Fruit fly (Drosophila melanogaster) whole organism, embryonic: ENCODE results near the gene woc.
A peak's percentile ranks its signal among the peaks of the same experiment; 100 is the strongest.

Experiments
- Blimp-1 ChIP-seq: fragments of 200-800 bp; sonication (Bioruptor generic); optimal IDR thresholded peaks from 3 replicates; lab custom pipeline; 2018; ENCODE audit warnings: missing biosample characterization, missing genetic modification characterization, mild to moderate bottlenecking, moderate library complexity, missing genetic modification reagents
- CG10565 ChIP-seq: fragments of 200-800 bp; sonication (Bioruptor generic); optimal IDR thresholded peaks from 3 replicates; lab custom pipeline; 2016; ENCODE audit warnings: missing biosample characterization, mild to moderate bottlenecking, missing genetic modification characterization
- CG11398 ChIP-seq: fragments of 200-800 bp; sonication (Bioruptor generic); optimal IDR thresholded peaks from 2 replicates; lab custom pipeline; 2016; ENCODE audit warnings: missing biosample characterization, missing genetic modification characterization
- CG11504 ChIP-seq: fragments of 200-800 bp; sonication (Bioruptor generic); optimal IDR thresholded peaks from 3 replicates; lab custom pipeline; 2019; ENCODE audit warnings: missing biosample characterization, mild to moderate bottlenecking, missing genetic modification characterization, moderate library complexity
- CG11560 ChIP-seq: fragments of 200-800 bp; sonication (Bioruptor generic); IDR thresholded peaks from 3 replicates; pipeline ENCODE4 v1.3.6; 2022; ENCODE audit warnings: missing biosample characterization, missing genetic modification characterization
- CG12299 ChIP-seq: fragments of 200-800 bp; sonication (Bioruptor generic); optimal IDR thresholded peaks from 2 replicates; lab custom pipeline; 2018; ENCODE audit warnings: missing biosample characterization, mild to moderate bottlenecking, missing genetic modification characterization
- CG1233 ChIP-seq: fragments of 200-800 bp; sonication (Bioruptor generic); optimal IDR thresholded peaks from 4 replicates; lab custom pipeline; 2018; ENCODE audit warnings: missing biosample characterization, mild to moderate bottlenecking, missing genetic modification characterization
- CG14441 ChIP-seq: fragments of 200-800 bp; sonication (Bioruptor generic); IDR thresholded peaks from 2 replicates; pipeline ENCODE4 v1.3.6; 2022; ENCODE audit warnings: missing biosample characterization, missing genetic modification characterization
- CG14710 ChIP-seq: fragments of 200-800 bp; sonication (Bioruptor generic); optimal IDR thresholded peaks from 3 replicates; lab custom pipeline; 2019; ENCODE audit warnings: missing biosample characterization, mild to moderate bottlenecking, missing genetic modification characterization, moderate library complexity
- CG1647 ChIP-seq: fragments of 200-800 bp; sonication (Bioruptor generic); optimal IDR thresholded peaks from 3 replicates; lab custom pipeline; 2016; ENCODE audit warnings: missing biosample characterization, missing genetic modification characterization
- CG17829 ChIP-seq: fragments of 200-800 bp; optimal IDR thresholded peaks from 2 replicates; lab custom pipeline; 2019; ENCODE audit warnings: missing biosample characterization, mild to moderate bottlenecking, missing genetic modification characterization, moderate library complexity
- CG18262 ChIP-seq: fragments of 200-800 bp; optimal IDR thresholded peaks from 3 replicates; lab custom pipeline; 2019; ENCODE audit warnings: missing biosample characterization, mild to moderate bottlenecking, missing genetic modification characterization, moderate library complexity
- CG2875 ChIP-seq: fragments of 200-800 bp; sonication (Bioruptor generic); optimal IDR thresholded peaks from 2 replicates; lab custom pipeline; 2017; ENCODE audit warnings: missing biosample characterization, mild to moderate bottlenecking, missing genetic modification characterization, missing genetic modification reagents
- CG2889 ChIP-seq: fragments of 200-800 bp; sonication (Bioruptor generic); IDR thresholded peaks from 3 replicates; pipeline ENCODE4 v1.3.6; 2022; ENCODE audit warnings: missing biosample characterization, missing genetic modification characterization
- CG30403 ChIP-seq: fragments of 200-800 bp; sonication (Bioruptor generic); optimal IDR thresholded peaks from 3 replicates; lab custom pipeline; 2016; ENCODE audit warnings: missing biosample characterization, missing genetic modification characterization
- CG3065 ChIP-seq: fragments of 200-800 bp; sonication (Bioruptor generic); optimal IDR thresholded peaks from 2 replicates; lab custom pipeline; 2016; ENCODE audit warnings: missing biosample characterization, missing genetic modification characterization
- CG31441 ChIP-seq: fragments of 200-800 bp; sonication (Bioruptor generic); IDR thresholded peaks from 2 replicates; pipeline ENCODE4 v1.3.6; 2022; ENCODE audit warnings: missing biosample characterization, missing genetic modification characterization
- CG3726 ChIP-seq: fragments of 200-800 bp; sonication (Bioruptor generic); IDR thresholded peaks from 3 replicates; pipeline ENCODE4, ENCODE4 v1.3.6; 2022; ENCODE audit warnings: missing biosample characterization, missing genetic modification characterization
- CG5953 ChIP-seq: fragments of 200-800 bp; sonication (Bioruptor generic); IDR thresholded peaks from 2 replicates; pipeline ENCODE4 v1.3.6; 2022; ENCODE audit warnings: missing biosample characterization, missing genetic modification characterization
- CG7372 ChIP-seq: fragments of 200-800 bp; sonication (Bioruptor generic); IDR thresholded peaks from 2 replicates; pipeline ENCODE4 v1.3.6; 2022; ENCODE audit warnings: missing biosample characterization, missing genetic modification characterization
- CG8388 ChIP-seq: fragments of 200-800 bp; sonication (Bioruptor generic); optimal IDR thresholded peaks from 2 replicates; lab custom pipeline; 2019; ENCODE audit warnings: missing biosample characterization, mild to moderate bottlenecking, missing genetic modification characterization, moderate library complexity
- CG8944 ChIP-seq: fragments of 200-800 bp; sonication (Bioruptor generic); optimal IDR thresholded peaks from 3 replicates; lab custom pipeline; 2016; ENCODE audit warnings: missing biosample characterization, missing genetic modification characterization
- Camta ChIP-seq: fragments of 200-800 bp; sonication (Bioruptor generic); optimal IDR thresholded peaks from 2 replicates; lab custom pipeline; 2016; ENCODE audit warnings: missing biosample characterization, missing genetic modification characterization
- Chrac-16 ChIP-seq: fragments of 200-800 bp; sonication (Bioruptor generic); optimal IDR thresholded peaks from 3 replicates; lab custom pipeline; 2016; ENCODE audit warnings: missing biosample characterization, missing genetic modification characterization
- D19B ChIP-seq: fragments of 200-800 bp; sonication (Bioruptor generic); optimal IDR thresholded peaks from 2 replicates; lab custom pipeline; 2017; ENCODE audit warnings: missing biosample characterization, mild to moderate bottlenecking, missing genetic modification characterization
- Dbx ChIP-seq: fragments of 200-800 bp; sonication (Bioruptor generic); IDR thresholded peaks from 3 replicates; pipeline ENCODE4 v1.3.6; 2022; ENCODE audit warnings: missing biosample characterization, missing genetic modification characterization
- Deaf1 ChIP-seq: fragments of 200-800 bp; optimal IDR thresholded peaks from 3 replicates; lab custom pipeline; 2019; ENCODE audit warnings: missing biosample characterization, mild to moderate bottlenecking, missing genetic modification characterization, moderate library complexity
- Drgx ChIP-seq: fragments of 200-800 bp; sonication (Bioruptor generic); IDR thresholded peaks from 2 replicates; pipeline ENCODE4 v1.3.6; 2022; ENCODE audit warnings: missing biosample characterization, missing genetic modification characterization
- Gsc ChIP-seq: fragments of 200-800 bp; sonication (Bioruptor generic); IDR thresholded peaks from 2 replicates; pipeline ENCODE4 v1.3.6; 2022; ENCODE audit warnings: missing biosample characterization, missing genetic modification characterization
- Hsf ChIP-seq: fragments of 200-800 bp; sonication (Bioruptor generic); optimal IDR thresholded peaks from 3 replicates; lab custom pipeline; 2016; ENCODE audit warnings: missing biosample characterization, missing genetic modification characterization
- NC2β ChIP-seq: fragments of 200-800 bp; sonication (Bioruptor generic); optimal IDR thresholded peaks from 2 replicates; lab custom pipeline; 2016; ENCODE audit warnings: missing biosample characterization, missing genetic modification characterization
- Sry-δ ChIP-seq: fragments of 200-800 bp; sonication (Bioruptor generic); optimal IDR thresholded peaks from 2 replicates; lab custom pipeline; 2016; ENCODE audit warnings: missing biosample characterization, missing genetic modification characterization
- Xbp1 ChIP-seq: fragments of 200-800 bp; sonication (Bioruptor generic); optimal IDR thresholded peaks from 3 replicates; lab custom pipeline; 2016; ENCODE audit warnings: missing biosample characterization, mild to moderate bottlenecking, missing genetic modification characterization
- abd-A ChIP-seq: fragments of 200-800 bp; sonication (Bioruptor generic); optimal IDR thresholded peaks from 3 replicates; lab custom pipeline; 2019; ENCODE audit warnings: missing biosample characterization, mild to moderate bottlenecking, missing genetic modification characterization, moderate library complexity
- br ChIP-seq: fragments of >200 bp; optimal IDR thresholded peaks from 2 replicates; lab custom pipeline; 2017
- chif ChIP-seq, 2 experiments: fragments of 200-800 bp; sonication (Bioruptor generic); optimal IDR thresholded peaks; 3 replicates each; lab custom pipeline; 2016; ENCODE audit warnings: missing biosample characterization in 2 of 2, missing genetic modification characterization in 2 of 2
- fd96Cb ChIP-seq: fragments of 200-800 bp; sonication (Bioruptor generic); optimal IDR thresholded peaks from 2 replicates; lab custom pipeline; 2018; ENCODE audit warnings: missing biosample characterization, mild to moderate bottlenecking, missing genetic modification characterization, moderate library complexity
- fru ChIP-seq: fragments of >200 bp; optimal IDR thresholded peaks from 2 replicates; lab custom pipeline; 2017
- gem ChIP-seq: fragments of 200-800 bp; sonication (Bioruptor generic); optimal IDR thresholded peaks from 2 replicates; lab custom pipeline; 2019; ENCODE audit warnings: missing biosample characterization, mild to moderate bottlenecking, missing genetic modification characterization, moderate library complexity
- ind ChIP-seq: fragments of 200-800 bp; sonication (Bioruptor generic); optimal IDR thresholded peaks from 3 replicates; lab custom pipeline; 2016; ENCODE audit warnings: missing biosample characterization, missing genetic modification characterization
- lola ChIP-seq, 3 experiments: fragments of >200 bp in 2 of 3; fragments of 200-800 bp in 1 of 3; sonication (Bioruptor generic) in 1 of 3; optimal IDR thresholded peaks; 2 replicates each; lab custom pipeline; 2017 to 2019; ENCODE audit warnings: missing biosample characterization in 3 of 3, missing genetic modification characterization in 3 of 3, mild to moderate bottlenecking in 1 of 3, moderate library complexity in 1 of 3
- mam ChIP-seq: fragments of 200-800 bp; sonication (Bioruptor generic); optimal IDR thresholded peaks from 3 replicates; lab custom pipeline; 2016; ENCODE audit warnings: missing biosample characterization, missing genetic modification characterization
- mld ChIP-seq: fragments of 200-800 bp; sonication (Bioruptor generic); IDR thresholded peaks from 3 replicates; pipeline ENCODE4 v1.3.6; 2022; ENCODE audit warnings: missing biosample characterization, missing genetic modification characterization; ENCODE audit not compliant: partially characterized antibody
- nerfin-1 ChIP-seq: fragments of 200-800 bp; sonication (Bioruptor generic); optimal IDR thresholded peaks from 3 replicates; lab custom pipeline; 2019; ENCODE audit warnings: missing biosample characterization, mild to moderate bottlenecking, missing genetic modification characterization, moderate library complexity
- nmo ChIP-seq: fragments of 200-800 bp; sonication (Bioruptor generic); optimal IDR thresholded peaks from 2 replicates; lab custom pipeline; 2018; ENCODE audit warnings: missing biosample characterization, mild to moderate bottlenecking, missing genetic modification characterization, moderate library complexity
- pho ChIP-seq: fragments of 200-800 bp; sonication (Bioruptor generic); optimal IDR thresholded peaks from 2 replicates; lab custom pipeline; 2016; ENCODE audit warnings: missing biosample characterization, missing genetic modification characterization
- so ChIP-seq: fragments of 200-800 bp; sonication (Bioruptor generic); IDR thresholded peaks from 3 replicates; pipeline ENCODE4 v1.3.6; 2022; ENCODE audit warnings: missing biosample characterization, missing genetic modification characterization
- vnd ChIP-seq: fragments of 200-800 bp; sonication (Bioruptor generic); IDR thresholded peaks from 3 replicates; pipeline ENCODE4 v1.3.6; 2022; ENCODE audit warnings: missing biosample characterization, missing genetic modification characterization; ENCODE audit not compliant: partially characterized antibody
- wek ChIP-seq: fragments of 200-800 bp; sonication (Bioruptor generic); optimal IDR thresholded peaks from 3 replicates; lab custom pipeline; 2018; ENCODE audit warnings: missing biosample characterization, mild to moderate bottlenecking, missing genetic modification characterization, moderate library complexity
- wor ChIP-seq: fragments of 200-800 bp; sonication (Bioruptor generic); IDR thresholded peaks from 2 replicates; pipeline ENCODE4 v1.3.6; 2022; ENCODE audit warnings: missing biosample characterization, missing genetic modification characterization
- zen ChIP-seq: fragments of 200-800 bp; sonication (Bioruptor generic); optimal IDR thresholded peaks from 3 replicates; lab custom pipeline; 2018; ENCODE audit warnings: missing biosample characterization, mild to moderate bottlenecking, missing genetic modification characterization, moderate library complexity

woc gene

DNA sequence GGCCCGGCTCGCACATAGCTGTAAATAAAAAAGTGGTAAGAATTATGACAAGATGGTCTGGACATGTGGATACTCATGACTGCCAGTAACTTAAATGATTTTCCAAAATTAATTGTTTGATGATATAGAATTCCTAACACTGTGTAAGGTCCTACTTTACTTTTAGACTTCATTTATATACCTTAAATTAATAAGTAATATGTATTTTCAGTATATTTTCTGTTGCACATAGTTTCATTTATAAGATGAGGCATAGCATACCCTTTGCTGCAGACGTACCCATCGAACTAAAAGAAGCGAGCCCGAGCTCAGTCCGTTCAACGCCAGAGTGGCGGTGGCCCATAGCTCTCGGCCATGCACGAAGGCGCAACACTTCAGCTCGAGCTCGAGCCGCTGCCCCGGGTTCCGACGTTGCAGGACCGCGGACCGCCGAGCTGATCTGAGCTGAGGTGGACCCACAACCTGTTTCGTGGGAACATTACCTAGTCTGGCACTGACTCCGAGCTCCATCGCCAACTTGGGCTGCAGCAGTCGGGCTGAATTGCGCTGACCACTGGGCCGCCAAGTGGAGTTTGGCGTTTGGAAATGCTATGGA, 46.3 kb downstream of the woc start (continued):
- TF ChIP-seq wor (GFP tag; lab: Robert Waterston, UW) (no peak), abd-A (tag; lab: Kevin White, UChicago) (no peak), CG14441 (GFP tag; lab: Robert Waterston, UW) (no peak), CG12299 (no peak), Camta (GFP tag; lab: Kevin White, UChicago) (no peak), CG11398 (no peak), CG8388 (GFP tag; lab: Kevin White, UChicago) (peak; percentile 6), vnd (no peak), chif (GFP tag; optimal IDR thresholded peaks at IDR 0.05; lab: Kevin White, UChicago) (no peak), CG14710 (peak; percentile 17), Gsc (GFP tag; lab: Robert Waterston, UW) (no peak), CG3065 (GFP tag; lab: Kevin White, UChicago) (no peak), CG2875 (no peak), CG5953 (GFP tag; lab: Robert Waterston, UW) (no peak), CG3726 (no peak), CG17829 (tag; lab: Kevin White, UChicago) (no peak), mam (GFP tag; lab: Kevin White, UChicago) (no peak), mld (no peak), CG7372 (GFP tag; lab: Robert Waterston, UW) (no peak), CG10565 (GFP tag; lab: Kevin White, UChicago) (no peak), nerfin-1 (no peak), so (no peak), Hsf (GFP tag; lab: Kevin White, UChicago) (no peak), Deaf1 (tag; lab: Kevin White, UChicago) (peak; percentile 30), NC2β (no peak), CG11560 (tag; lab: Robert Waterston, UW) (no peak), fd96Cb (peak; percentile 20), CG8944 (no peak), D19B (GFP tag; lab: Kevin White, UChicago) (peak; percentile 49), ind (GFP tag; lab: Kevin White, UChicago) (no peak), Blimp-1 (peak; percentile 22), CG1647 (GFP tag; lab: Kevin White, UChicago) (no peak), Chrac-16 (no peak), br (lab: Kevin White, UChicago) (no peak), Sry-δ (GFP tag; lab: Kevin White, UChicago) (no peak), pho (GFP tag; lab: Kevin White, UChicago) (no peak), fru (no peak), CG1233 (GFP tag; lab: Kevin White, UChicago) (no peak), Dbx (GFP tag; lab: Robert Waterston, UW) (no peak), CG30403 (GFP tag; lab: Kevin White, UChicago) (no peak), CG31441 (0 out of 2 replicates have a peak, but pooled peaks have one; percentile 35), Drgx (GFP tag; lab: Robert Waterston, UW) (peak; percentile 47; the same call in 1 of the 2 replicates), CG18262 (peak; percentile 47), zen (tag; lab: Kevin White, UChicago) (no peak), CG11504 (tag; lab: Kevin White, UChicago) (peak; percentile 4), Xbp1 (GFP tag; lab: Kevin White, UChicago) (no peak), lola (GFP tag; optimal IDR thresholded peaks at IDR 0.05; lab: Kevin White, UChicago) (peak in 1 of 3 experiments; percentile 55), nmo (GFP tag; lab: Kevin White, UChicago) (peak; percentile 36), wek (GFP tag; lab: Kevin White, UChicago) (no peak), CG2889 (GFP tag; lab: Robert Waterston, UW) (no peak), gem (tag; lab: Kevin White, UChicago) (peak; percentile 39)
